Fruit fly (Drosophila melanogaster) whole organism, embryonic: ENCODE measurements around the gene smo.

Source experiments
- Atf-2 ChIP-seq: fragments of 200-800 bp; sonication (Bioruptor generic); optimal IDR thresholded peaks from 2 replicates; lab custom pipeline; 2016; ENCODE audit warnings: missing biosample characterization, missing genetic modification characterization
- Atf3 ChIP-seq: fragments of 200-800 bp; sonication (Bioruptor generic); optimal IDR thresholded peaks from 3 replicates; lab custom pipeline; 2016; ENCODE audit warnings: missing biosample characterization, missing genetic modification characterization
- Bgb ChIP-seq: fragments of 200-800 bp; sonication (Bioruptor generic); IDR thresholded peaks from 2 replicates; pipeline ENCODE4 v1.3.6; 2022; ENCODE audit warnings: missing biosample characterization, missing genetic modification characterization; ENCODE audit not compliant: partially characterized antibody
- Bteb2 ChIP-seq: fragments of 200-800 bp; sonication (Bioruptor generic); optimal IDR thresholded peaks from 2 replicates; lab custom pipeline; 2016; ENCODE audit warnings: missing biosample characterization, missing genetic modification characterization
- CG11398 ChIP-seq: fragments of 200-800 bp; sonication (Bioruptor generic); optimal IDR thresholded peaks from 2 replicates; lab custom pipeline; 2016; ENCODE audit warnings: missing biosample characterization, missing genetic modification characterization
- CG13424 ChIP-seq: fragments of 200-800 bp; sonication (Bioruptor generic); optimal IDR thresholded peaks from 2 replicates; lab custom pipeline; 2019; ENCODE audit warnings: missing biosample characterization, mild to moderate bottlenecking, missing genetic modification characterization, moderate library complexity
- CG14965 ChIP-seq: fragments of 200-800 bp; sonication (Bioruptor generic); optimal IDR thresholded peaks from 2 replicates; lab custom pipeline; 2016; ENCODE audit warnings: missing biosample characterization, missing genetic modification characterization, borderline replicate concordance
- CG15514 ChIP-seq: fragments of 200-800 bp; sonication (Bioruptor generic); optimal IDR thresholded peaks from 3 replicates; lab custom pipeline; 2017; ENCODE audit warnings: missing biosample characterization, missing genetic modification characterization, mild to moderate bottlenecking, moderate library complexity, missing genetic modification reagents
- CG15696 ChIP-seq: fragments of 200-800 bp; sonication (Bioruptor generic); optimal IDR thresholded peaks from 2 replicates; lab custom pipeline; 2019; ENCODE audit warnings: missing biosample characterization, mild to moderate bottlenecking, missing genetic modification characterization, moderate library complexity
- CG2120 ChIP-seq: fragments of 200-800 bp; sonication (Bioruptor generic); optimal IDR thresholded peaks from 3 replicates; lab custom pipeline; 2016; ENCODE audit warnings: missing biosample characterization, missing genetic modification characterization
- CG2889 ChIP-seq: fragments of 200-800 bp; sonication (Bioruptor generic); IDR thresholded peaks from 3 replicates; pipeline ENCODE4 v1.3.6; 2022; ENCODE audit warnings: missing biosample characterization, missing genetic modification characterization
- CG3163 ChIP-seq: fragments of 200-800 bp; sonication (Bioruptor generic); optimal IDR thresholded peaks from 3 replicates; lab custom pipeline; 2016; ENCODE audit warnings: missing biosample characterization, missing genetic modification characterization
- CG32767 ChIP-seq: fragments of 200-800 bp; sonication (Bioruptor generic); IDR thresholded peaks from 2 replicates; pipeline ENCODE4 v1.3.6; 2022; ENCODE audit warnings: missing biosample characterization, missing genetic modification characterization
- CG34422 ChIP-seq: fragments of 200-800 bp; sonication (Bioruptor generic); IDR thresholded peaks from 3 replicates; pipeline ENCODE4 v1.3.6; 2022; ENCODE audit warnings: missing biosample characterization, missing genetic modification characterization
- CG3995 ChIP-seq: fragments of 200-800 bp; sonication (Bioruptor generic); optimal IDR thresholded peaks from 3 replicates; lab custom pipeline; 2016; ENCODE audit warnings: missing biosample characterization, missing genetic modification characterization
- CG4360 ChIP-seq: fragments of 200-800 bp; sonication (Bioruptor generic); IDR thresholded peaks from 2 replicates; pipeline ENCODE4 v1.3.6; 2022; ENCODE audit warnings: missing biosample characterization, missing genetic modification characterization
- CG4404 ChIP-seq: fragments of 200-800 bp; sonication (Bioruptor generic); IDR thresholded peaks from 2 replicates; pipeline ENCODE4 v1.3.6; 2022; ENCODE audit warnings: missing biosample characterization, missing genetic modification characterization
- CG5180 ChIP-seq: fragments of 200-800 bp; sonication (Bioruptor generic); optimal IDR thresholded peaks from 3 replicates; lab custom pipeline; 2017; ENCODE audit warnings: missing biosample characterization, missing genetic modification characterization, mild to moderate bottlenecking, moderate library complexity, missing genetic modification reagents
- CG6791 ChIP-seq: fragments of 200-800 bp; sonication (Bioruptor generic); IDR thresholded peaks from 3 replicates; pipeline ENCODE4 v1.3.6; 2022; ENCODE audit warnings: missing biosample characterization, missing genetic modification characterization; ENCODE audit not compliant: partially characterized antibody
- CG7271 ChIP-seq: fragments of 200-800 bp; sonication (Bioruptor generic); optimal IDR thresholded peaks from 2 replicates; lab custom pipeline; 2018; ENCODE audit warnings: missing biosample characterization, mild to moderate bottlenecking, missing genetic modification characterization, moderate library complexity
- CG7839 ChIP-seq: fragments of 200-800 bp; sonication (Bioruptor generic); optimal IDR thresholded peaks from 3 replicates; lab custom pipeline; 2018; ENCODE audit warnings: missing biosample characterization, mild to moderate bottlenecking, missing genetic modification characterization, moderate library complexity
- CG8944 ChIP-seq: fragments of 200-800 bp; sonication (Bioruptor generic); optimal IDR thresholded peaks from 3 replicates; lab custom pipeline; 2016; ENCODE audit warnings: missing biosample characterization, missing genetic modification characterization
- CG9437 ChIP-seq: fragments of 200-800 bp; sonication (Bioruptor generic); optimal IDR thresholded peaks from 2 replicates; lab custom pipeline; 2018; ENCODE audit warnings: missing biosample characterization, mild to moderate bottlenecking, missing genetic modification characterization
- Camta ChIP-seq: fragments of 200-800 bp; sonication (Bioruptor generic); optimal IDR thresholded peaks from 2 replicates; lab custom pipeline; 2016; ENCODE audit warnings: missing biosample characterization, missing genetic modification characterization
- Deaf1 ChIP-seq: fragments of 200-800 bp; optimal IDR thresholded peaks from 3 replicates; lab custom pipeline; 2019; ENCODE audit warnings: missing biosample characterization, mild to moderate bottlenecking, missing genetic modification characterization, moderate library complexity
- Dip3 ChIP-seq: fragments of 200-800 bp; sonication (Bioruptor generic); optimal IDR thresholded peaks from 3 replicates; lab custom pipeline; 2016; ENCODE audit warnings: missing biosample characterization, missing genetic modification characterization
- HmgZ ChIP-seq: fragments of 200-800 bp; sonication (Bioruptor generic); optimal IDR thresholded peaks from 2 replicates; lab custom pipeline; 2018; ENCODE audit warnings: missing biosample characterization, mild to moderate bottlenecking, missing genetic modification characterization
- Hmx ChIP-seq: fragments of 200-800 bp; sonication (Bioruptor generic); optimal IDR thresholded peaks from 2 replicates; lab custom pipeline; 2016; ENCODE audit warnings: missing biosample characterization, missing genetic modification characterization
- Hr51 ChIP-seq, 2 experiments: fragments of 200-800 bp; sonication (Bioruptor generic); optimal IDR thresholded peaks; 2 replicates in 1 of 2; 3 replicates in 1 of 2; lab custom pipeline; 2016 to 2018; ENCODE audit warnings: missing biosample characterization in 2 of 2, missing genetic modification characterization in 2 of 2, mild to moderate bottlenecking in 1 of 2, moderate library complexity in 1 of 2
- MBD-R2 ChIP-seq: fragments of 200-800 bp; sonication (Bioruptor generic); IDR thresholded peaks from 2 replicates; pipeline ENCODE4 v1.3.6; 2022; ENCODE audit warnings: missing biosample characterization, missing genetic modification characterization
- NC2β ChIP-seq: fragments of 200-800 bp; sonication (Bioruptor generic); optimal IDR thresholded peaks from 2 replicates; lab custom pipeline; 2016; ENCODE audit warnings: missing biosample characterization, missing genetic modification characterization
- Scr ChIP-seq: fragments of 200-800 bp; sonication (Bioruptor generic); IDR thresholded peaks from 2 replicates; pipeline ENCODE4 v1.3.6; 2022; ENCODE audit warnings: missing biosample characterization, missing genetic modification characterization; ENCODE audit not compliant: partially characterized antibody
- Spps ChIP-seq: fragments of 200-800 bp; sonication (Bioruptor generic); optimal IDR thresholded peaks from 2 replicates; lab custom pipeline; 2018; ENCODE audit warnings: missing biosample characterization, mild to moderate bottlenecking, missing genetic modification characterization
- Stat92E ChIP-seq, 3 experiments: fragments of >200 bp in 2 of 3; fragments of 200-800 bp in 1 of 3; sonication (Bioruptor generic) in 1 of 3; optimal IDR thresholded peaks; 2 replicates each; lab custom pipeline; 2017 to 2019; ENCODE audit warnings: missing biosample characterization in 3 of 3, missing genetic modification characterization in 3 of 3, mild to moderate bottlenecking in 1 of 3, moderate library complexity in 1 of 3
- Taf1 ChIP-seq: fragments of 200-800 bp; sonication (Bioruptor generic); IDR thresholded peaks from 2 replicates; pipeline ENCODE4 v1.3.6; 2022; ENCODE audit warnings: missing biosample characterization, missing genetic modification characterization
- Usf ChIP-seq: fragments of 200-800 bp; sonication (Bioruptor generic); optimal IDR thresholded peaks from 2 replicates; lab custom pipeline; 2017; ENCODE audit warnings: missing genotype, missing biosample characterization, missing genetic modification characterization
- al ChIP-seq: fragments of 200-800 bp; sonication (Bioruptor generic); IDR thresholded peaks from 2 replicates; pipeline ENCODE4 v1.3.6; 2022; ENCODE audit warnings: missing biosample characterization, missing genetic modification characterization
- cad ChIP-seq: fragments of >200 bp; optimal IDR thresholded peaks from 2 replicates; lab custom pipeline; 2017; ENCODE audit warnings: missing biosample characterization, missing genetic modification characterization
- ewg ChIP-seq: fragments of 200-800 bp; sonication (Bioruptor generic); optimal IDR thresholded peaks from 3 replicates; lab custom pipeline; 2017; ENCODE audit warnings: mild to moderate bottlenecking, missing biosample characterization, missing genetic modification reagents, missing genetic modification characterization
- luna ChIP-seq: fragments of 200-800 bp; sonication (Bioruptor generic); optimal IDR thresholded peaks from 2 replicates; lab custom pipeline; 2016; ENCODE audit warnings: missing biosample characterization, missing genetic modification characterization
- maf-S ChIP-seq: fragments of 200-800 bp; sonication (Bioruptor generic); optimal IDR thresholded peaks from 2 replicates; lab custom pipeline; 2016; ENCODE audit warnings: missing biosample characterization, missing genetic modification characterization
- org-1 ChIP-seq: fragments of 200-800 bp; sonication (Bioruptor generic); optimal IDR thresholded peaks from 2 replicates; lab custom pipeline; 2017; ENCODE audit warnings: missing biosample characterization, missing genetic modification characterization
- scrt ChIP-seq: fragments of 200-800 bp; sonication (Bioruptor generic); optimal IDR thresholded peaks from 2 replicates; lab custom pipeline; 2018; ENCODE audit warnings: missing biosample characterization, mild to moderate bottlenecking, missing genetic modification characterization, moderate library complexity
- sima ChIP-seq: fragments of 200-800 bp; sonication (Bioruptor generic); optimal IDR thresholded peaks from 2 replicates; lab custom pipeline; 2016; ENCODE audit warnings: missing biosample characterization, missing genetic modification characterization
- slp2 ChIP-seq: fragments of 200-800 bp; sonication (Bioruptor generic); optimal IDR thresholded peaks from 2 replicates; lab custom pipeline; 2016; ENCODE audit warnings: missing biosample characterization, missing genetic modification characterization
- stwl ChIP-seq: fragments of 200-800 bp; sonication (Bioruptor generic); optimal IDR thresholded peaks from 3 replicates; lab custom pipeline; 2018; ENCODE audit warnings: missing biosample characterization, mild to moderate bottlenecking, missing genetic modification characterization, moderate library complexity
- sug ChIP-seq: fragments of 200-800 bp; optimal IDR thresholded peaks from 2 replicates; lab custom pipeline; 2019; ENCODE audit warnings: missing biosample characterization, mild to moderate bottlenecking, missing genetic modification characterization, moderate library complexity
- vvl ChIP-seq: fragments of 200-800 bp; sonication (Bioruptor generic); IDR thresholded peaks from 2 replicates; pipeline ENCODE4 v1.3.6; 2022; ENCODE audit warnings: missing biosample characterization, missing genetic modification characterization
- z ChIP-seq: fragments of 200-800 bp; sonication (Bioruptor generic); IDR thresholded peaks from 3 replicates; pipeline ENCODE4 v1.3.6; 2022; ENCODE audit warnings: missing biosample characterization, missing genetic modification characterization
- zen2 ChIP-seq: fragments of 200-800 bp; sonication (Bioruptor generic); IDR thresholded peaks from 3 replicates; pipeline ENCODE4 v1.3.6; 2022; ENCODE audit warnings: missing biosample characterization, missing genetic modification characterization; ENCODE audit not compliant: partially characterized antibody

The smo gene

dm6 chr2L:277122-277671 lies at the start of gene smo (continued):
- peak; percentile 36 for TF ChIP-seq CG9437 (GFP tag; lab: Kevin White, UChicago)
- TF ChIP-seq MBD-R2 (GFP tag; lab: Robert Waterston, UW), result peak; percentile 79
- peak; percentile 55 for TF ChIP-seq Bteb2 (GFP tag; lab: Kevin White, UChicago)
- TF ChIP-seq ewg (GFP tag; lab: Kevin White, UChicago), result peak; percentile 37
- TF ChIP-seq CG5180 (GFP tag; lab: Kevin White, UChicago), result no peak
- peak; percentile 16 for TF ChIP-seq luna (GFP tag; lab: Kevin White, UChicago)
- TF ChIP-seq maf-S (GFP tag; lab: Kevin White, UChicago), result peak; percentile 29
- TF ChIP-seq CG7271 (tag; lab: Kevin White, UChicago), result peak; percentile 16
- peak; percentile 57; the same call in 1 of the 3 replicates for TF ChIP-seq zen2 (GFP tag; lab: Robert Waterston, UW)
- TF ChIP-seq CG2120, result peak; percentile 62
- peak; percentile 81 for TF ChIP-seq stwl
- TF ChIP-seq CG8944 (GFP tag; lab: Kevin White, UChicago), result peak; percentile 54
- peak in 1 of 2 experiments; percentile 68 for TF ChIP-seq Hr51 (GFP tag; optimal IDR thresholded peaks at IDR 0.05; lab: Kevin White, UChicago)
- TF ChIP-seq scrt (GFP tag; lab: Kevin White, UChicago), result peak; percentile 92
- TF ChIP-seq CG4404, result no peak
- TF ChIP-seq HmgZ, result peak; percentile 70
- peak; percentile 87 for TF ChIP-seq Bgb (GFP tag; lab: Robert Waterston, UW)
- TF ChIP-seq CG7839 (tag; lab: Kevin White, UChicago), result no peak
- no peak for TF ChIP-seq Usf (GFP tag; lab: Kevin White, UChicago)
- TF ChIP-seq slp2, result peak; percentile 56
- no peak for TF ChIP-seq CG14965 (GFP tag; lab: Kevin White, UChicago)
- TF ChIP-seq CG2889, result no peak
- no peak for TF ChIP-seq sima (GFP tag; lab: Kevin White, UChicago)
- no peak for TF ChIP-seq al (GFP tag; lab: Robert Waterston, UW)
- TF ChIP-seq CG32767 (GFP tag; lab: Robert Waterston, UW), result 0 out of 2 replicates have a peak, but pooled peaks have one; percentile 13
- TF ChIP-seq CG11398 (GFP tag; lab: Kevin White, UChicago), result peak; percentile 27
- peak; percentile 35 for TF ChIP-seq sug (tag; lab: Kevin White, UChicago)
- TF ChIP-seq Scr, result peak; percentile 88
- peak; percentile 22 for TF ChIP-seq Camta (GFP tag; lab: Kevin White, UChicago)
- peak; percentile 56 for TF ChIP-seq NC2β (GFP tag; lab: Kevin White, UChicago)
- peak in 1 of 3 experiments; percentile 14 for TF ChIP-seq Stat92E (GFP tag; optimal IDR thresholded peaks at IDR 0.05; lab: Kevin White, UChicago)
- TF ChIP-seq CG15696 (tag; lab: Kevin White, UChicago), result peak; percentile 38
- peak; percentile 57 for TF ChIP-seq CG3995 (GFP tag; lab: Kevin White, UChicago)
- TF ChIP-seq vvl (GFP tag; lab: Robert Waterston, UW), result peak; percentile 52; the same call in 1 of the 2 replicates
- TF ChIP-seq CG3163 (GFP tag; lab: Kevin White, UChicago), result peak; percentile 40
- no peak for TF ChIP-seq org-1 (GFP tag; lab: Kevin White, UChicago)
- peak; percentile 36 for TF ChIP-seq Dip3 (GFP tag; lab: Kevin White, UChicago)
- no peak for TF ChIP-seq CG34422 (GFP tag; lab: Robert Waterston, UW)
- TF ChIP-seq Hmx (GFP tag; lab: Kevin White, UChicago), result no peak
- no peak for TF ChIP-seq Spps (tag; lab: Kevin White, UChicago)
- peak; percentile 15 for TF ChIP-seq Atf3 (GFP tag; lab: Kevin White, UChicago)
- TF ChIP-seq Deaf1 (tag; lab: Kevin White, UChicago), result no peak
- TF ChIP-seq cad (GFP tag; lab: Kevin White, UChicago), result no peak
- no peak for TF ChIP-seq Atf-2
- peak; percentile 81; the same call in 2 of the 3 replicates for TF ChIP-seq CG6791 (GFP tag; lab: Robert Waterston, UW)
- TF ChIP-seq Taf1, result no peak
- peak; percentile 4 for TF ChIP-seq CG13424 (tag; lab: Kevin White, UChicago)
- no peak for TF ChIP-seq CG4360
- no peak for TF ChIP-seq z (GFP tag; lab: Robert Waterston, UW)
- TF ChIP-seq CG15514, result peak; percentile 69
